Worm (Caenorhabditis elegans) whole organism, L3 larva: Measurements from ENCODE around the gene Y79H2A.2.

ENCODE experiments used
- elt-3 ChIP-seq, 3 experiments: fragments of 150-350 bp in 1 of 3; sonication (generic microtip) in 2 of 3; optimal IDR thresholded peaks; 2 replicates in 2 of 3; 4 replicates in 1 of 3; lab custom pipeline; 2014 to 2017; ENCODE audit warnings: missing biosample characterization in 3 of 3, missing genetic modification characterization in 3 of 3
- lin-39 ChIP-seq: fragments of 150-350 bp; optimal IDR thresholded peaks from 2 replicates; lab custom pipeline; 2018; ENCODE audit warnings: missing biosample characterization, missing genetic modification reagents, missing genetic modification characterization
- nhr-11 ChIP-seq: fragments of 150-350 bp; optimal IDR thresholded peaks from 2 replicates; lab custom pipeline; 2014; ENCODE audit warnings: missing biosample characterization, missing genetic modification characterization
- nhr-12 ChIP-seq: fragments of 150-350 bp; optimal IDR thresholded peaks from 2 replicates; lab custom pipeline; 2014; ENCODE audit warnings: missing biosample characterization, missing genetic modification characterization
- nhr-28 ChIP-seq: fragments of 150-350 bp; optimal IDR thresholded peaks from 2 replicates; lab custom pipeline; 2014; ENCODE audit warnings: missing biosample characterization, missing genetic modification characterization
- pha-4 ChIP-seq: fragments of 150-350 bp; optimal IDR thresholded peaks from 2 replicates; lab custom pipeline; 2014; ENCODE audit warnings: missing biosample characterization, missing genetic modification reagents, missing genetic modification characterization
- pqm-1 ChIP-seq: fragments of 150-350 bp; optimal IDR thresholded peaks from 2 replicates; lab custom pipeline; 2017; ENCODE audit warnings: missing biosample characterization, missing genetic modification characterization, inconsistent platforms
- tbx-2 ChIP-seq: sonication (generic microtip); optimal IDR thresholded peaks from 2 replicates; lab custom pipeline; 2016; ENCODE audit warnings: mild to moderate bottlenecking, missing genetic modification characterization, missing compliant biosample characterization
- unc-39 ChIP-seq: sonication (generic microtip); optimal IDR thresholded peaks from 4 replicates; lab custom pipeline; 2017; ENCODE audit warnings: missing biosample characterization, missing genetic modification characterization
- zag-1 ChIP-seq: fragments of 150-350 bp; optimal IDR thresholded peaks from 2 replicates; lab custom pipeline; 2014; ENCODE audit warnings: missing biosample characterization, missing genetic modification characterization
- ztf-11 ChIP-seq: fragments of 150-350 bp; optimal IDR thresholded peaks from 2 replicates; lab custom pipeline; 2014; ENCODE audit warnings: missing biosample characterization, missing genetic modification characterization

DNA sequence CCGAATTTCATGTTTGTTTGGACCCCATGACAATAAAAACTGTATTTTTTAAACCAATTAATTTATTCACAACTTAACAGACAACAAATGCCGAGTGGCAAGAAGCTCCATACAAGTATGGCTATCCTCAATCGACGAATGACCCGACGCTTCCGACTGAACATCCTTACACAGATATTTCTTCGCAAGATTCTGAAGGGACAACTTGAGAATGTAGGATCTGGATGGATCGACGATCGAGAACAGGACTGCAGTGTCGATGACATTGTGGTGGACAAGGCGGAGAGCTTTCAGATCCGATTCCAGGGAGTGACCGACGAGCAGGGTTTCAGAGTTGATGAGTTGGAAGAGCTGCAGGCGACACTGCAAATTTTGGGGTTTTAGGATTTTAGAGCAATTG lies 31.0 kb downstream of the Y79H2A.2 start:
- TF ChIP-seq tbx-2 (tag; lab: Kevin White, UChicago) (no peak), pha-4 (tag; lab: Kevin White, UChicago) (no peak), elt-3 (tag; optimal IDR thresholded peaks at IDR 0.05; lab: Kevin White, UChicago) (no peak), lin-39 (tag; lab: Kevin White, UChicago) (no peak), ztf-11 (tag; lab: Kevin White, UChicago) (no peak), nhr-11 (tag; lab: Kevin White, UChicago) (no peak), nhr-12 (tag; lab: Kevin White, UChicago) (no peak), unc-39 (tag; lab: Kevin White, UChicago) (no peak), pqm-1 (tag; lab: Kevin White, UChicago) (no peak), zag-1 (tag; lab: Kevin White, UChicago) (no peak), nhr-28 (tag; lab: Kevin White, UChicago) (no peak)
